Fruit fly (Drosophila melanogaster) whole organism, pupa: Measurements from ENCODE around the gene bol.

Experiments used
- CG12605 ChIP-seq: fragments of 200-800 bp; sonication (Bioruptor generic); IDR thresholded peaks from 2 replicates; pipeline ENCODE4 v1.3.6; 2022; ENCODE audit warnings: missing biosample characterization, missing genetic modification characterization
- CG13204 ChIP-seq: fragments of 200-800 bp; sonication (Bioruptor generic); optimal IDR thresholded peaks from 2 replicates; lab custom pipeline; 2018; ENCODE audit warnings: missing biosample characterization, mild to moderate bottlenecking, missing genetic modification characterization, moderate library complexity
- CG15710 ChIP-seq: fragments of 200-800 bp; sonication (Bioruptor generic); optimal IDR thresholded peaks from 2 replicates; lab custom pipeline; 2018; ENCODE audit warnings: missing biosample characterization, mild to moderate bottlenecking, missing genetic modification characterization, moderate library complexity
- CG32121 ChIP-seq: fragments of 200-800 bp; sonication (Bioruptor generic); IDR thresholded peaks from 2 replicates; pipeline ENCODE4 v1.3.6; 2022; ENCODE audit warnings: missing biosample characterization, missing genetic modification characterization
- CG34367 ChIP-seq: fragments of 200-800 bp; sonication (Bioruptor generic); optimal IDR thresholded peaks from 2 replicates; lab custom pipeline; 2018; ENCODE audit warnings: missing biosample characterization, mild to moderate bottlenecking, missing genetic modification characterization
- CG8159 ChIP-seq: fragments of 200-800 bp; sonication (Bioruptor generic); optimal IDR thresholded peaks from 3 replicates; lab custom pipeline; 2018; ENCODE audit warnings: missing biosample characterization, mild to moderate bottlenecking, missing genetic modification characterization, moderate library complexity
- CG9948 ChIP-seq: fragments of 200-800 bp; sonication (Bioruptor generic); optimal IDR thresholded peaks from 2 replicates; lab custom pipeline; 2018; ENCODE audit warnings: missing biosample characterization, mild to moderate bottlenecking, missing genetic modification characterization, moderate library complexity
- D1 ChIP-seq: fragments of 200-800 bp; sonication (Bioruptor generic); optimal IDR thresholded peaks from 2 replicates; lab custom pipeline; 2018; ENCODE audit warnings: missing biosample characterization, mild to moderate bottlenecking, missing genetic modification characterization, moderate library complexity
- Pif1A ChIP-seq: fragments of 200-800 bp; sonication (Bioruptor generic); optimal IDR thresholded peaks from 3 replicates; lab custom pipeline; 2016; ENCODE audit warnings: missing biosample characterization, missing genetic modification characterization
- rn ChIP-seq: fragments of 200-800 bp; sonication (Bioruptor generic); IDR thresholded peaks from 2 replicates; pipeline ENCODE4 v1.3.6; 2022; ENCODE audit warnings: missing biosample characterization, missing genetic modification characterization

dm6 chr3L:9054822-9055407 lies 79.3 kb downstream of the bol start:
- TF ChIP-seq D1 (tag; lab: Kevin White, UChicago): no peak
- no peak for TF ChIP-seq CG8159
- no peak for TF ChIP-seq CG32121
- TF ChIP-seq rn (GFP tag; lab: Robert Waterston, UW): no peak
- no peak for TF ChIP-seq CG12605 (GFP tag; lab: Robert Waterston, UW)
- no peak for TF ChIP-seq Pif1A
- TF ChIP-seq CG9948 (tag; lab: Kevin White, UChicago): no peak
- no peak for TF ChIP-seq CG15710 (tag; lab: Kevin White, UChicago)
- TF ChIP-seq CG13204 (GFP tag; lab: Kevin White, UChicago): no peak
- TF ChIP-seq CG34367 (tag; lab: Kevin White, UChicago): no peak
